Worm (Caenorhabditis elegans): ENCODE data around the gene lys-3.

DNA sequence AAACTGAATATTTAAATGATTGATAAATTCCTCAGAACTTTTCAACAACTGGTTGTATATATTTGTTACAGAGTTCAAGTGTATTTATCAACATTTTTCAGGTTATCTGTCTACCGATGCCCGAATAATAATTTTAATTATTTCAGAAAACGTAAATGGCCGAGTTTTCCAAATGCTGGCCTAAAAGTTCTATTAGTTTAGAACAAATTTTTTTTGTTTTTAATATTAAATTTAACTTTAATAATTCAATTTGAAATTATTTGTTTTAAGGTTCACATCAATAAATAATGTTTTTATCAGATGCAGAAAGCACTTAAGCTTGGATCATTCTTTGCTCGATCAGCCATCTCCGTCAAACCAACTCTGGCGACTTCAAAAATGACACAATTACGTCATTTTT lies 31.0 kb upstream of the lys-3 start, which contains the start of gene trx-2:
- TF ChIP-seq him-1 (tag; optimal IDR thresholded peaks at IDR 0.05) = no peak
- no peak for TF ChIP-seq dao-5 (tag; optimal IDR thresholded peaks at IDR 0.05)
- TF ChIP-seq W03F9.2 (tag; optimal IDR thresholded peaks at IDR 0.05) = no peak

Measured in whole organism, L4/young adult.